Worm (Caenorhabditis elegans) whole organism, early embryonic: ENCODE measurements around the gene cat-1.

Source experiments
- B0310.2 ChIP-seq: sonication (generic microtip); optimal IDR thresholded peaks from 2 replicates; lab custom pipeline; 2016; ENCODE audit warnings: mild to moderate bottlenecking, missing genetic modification characterization, missing compliant biosample characterization
- F13C5.2 ChIP-seq: sonication (generic microtip); optimal IDR thresholded peaks from 2 replicates; lab custom pipeline; 2017; ENCODE audit warnings: mild to moderate bottlenecking, missing genetic modification characterization, inconsistent platforms, missing compliant biosample characterization
- aly-1 ChIP-seq: sonication (generic microtip); optimal IDR thresholded peaks from 2 replicates; lab custom pipeline; 2016; ENCODE audit warnings: missing genetic modification characterization, missing compliant biosample characterization
- ama-1 ChIP-seq: fragments of 150-350 bp; optimal IDR thresholded peaks from 2 replicates; lab custom pipeline; 2014
- ceh-13 ChIP-seq: fragments of 200-800 bp; sonication (Bioruptor generic); optimal IDR thresholded peaks from 2 replicates; lab custom pipeline; 2018; ENCODE audit warnings: mild to moderate bottlenecking, missing genetic modification characterization, missing compliant biosample characterization
- ceh-36 ChIP-seq: sonication (generic microtip); optimal IDR thresholded peaks from 2 replicates; lab custom pipeline; 2016; ENCODE audit warnings: missing genetic modification characterization, inconsistent platforms, missing compliant biosample characterization
- ets-7 ChIP-seq: sonication (generic microtip); optimal IDR thresholded peaks from 2 replicates; lab custom pipeline; 2016; ENCODE audit warnings: missing genotype, missing genetic modification characterization, missing compliant biosample characterization
- flt-1 ChIP-seq: fragments of 200-800 bp; sonication (Bioruptor generic); IDR thresholded peaks from 2 replicates; pipeline ENCODE4 v1.3.6; 2022; ENCODE audit warnings: missing genetic modification characterization, missing compliant biosample characterization
- hmbx-1 ChIP-seq: sonication (generic microtip); optimal IDR thresholded peaks from 2 replicates; lab custom pipeline; 2016; ENCODE audit warnings: mild to moderate bottlenecking, missing genetic modification characterization, missing compliant biosample characterization
- hmg-4 ChIP-seq: fragments of 200-800 bp; sonication (Bioruptor generic); optimal IDR thresholded peaks from 2 replicates; lab custom pipeline; 2018; ENCODE audit warnings: mild to moderate bottlenecking, missing genetic modification characterization, missing compliant biosample characterization
- hnd-1 ChIP-seq: sonication (generic microtip); optimal IDR thresholded peaks from 2 replicates; lab custom pipeline; 2016; ENCODE audit warnings: missing genetic modification characterization, missing compliant biosample characterization
- pes-1 ChIP-seq: fragments of 200-800 bp; sonication (Bioruptor generic); IDR thresholded peaks from 2 replicates; pipeline ENCODE4 v1.3.6; 2022; ENCODE audit warnings: missing genetic modification reagents, missing genetic modification characterization, missing compliant biosample characterization
- scrt-1 ChIP-seq: fragments of 200-800 bp; sonication (Bioruptor generic); IDR thresholded peaks from 2 replicates; pipeline ENCODE4 v1.3.6; 2022; ENCODE audit warnings: missing genetic modification characterization, missing compliant biosample characterization
- sea-1 ChIP-seq: fragments of 200-800 bp; sonication (Bioruptor generic); conservative IDR thresholded peaks from 2 replicates; pipeline ENCODE4 v1.3.6; 2022; ENCODE audit warnings: missing genetic modification characterization, missing compliant biosample characterization
- tbx-11 ChIP-seq: fragments of 200-800 bp; sonication (Bioruptor generic); IDR thresholded peaks from 2 replicates; pipeline ENCODE4 v1.3.6; 2022; ENCODE audit warnings: missing genetic modification characterization, missing compliant biosample characterization
- tbx-37 ChIP-seq: fragments of 200-800 bp; sonication (Bioruptor generic); conservative IDR thresholded peaks from 2 replicates; pipeline ENCODE4 v1.3.6; 2022; ENCODE audit warnings: missing genetic modification reagents, missing genetic modification characterization, missing compliant biosample characterization
- tra-4 ChIP-seq: sonication (generic microtip); optimal IDR thresholded peaks from 2 replicates; lab custom pipeline; 2017; ENCODE audit warnings: missing genetic modification characterization, missing compliant biosample characterization

cat-1 gene

ce11 chrX:5661179-5661578 lies 49.4 kb downstream of the cat-1 start:
- TF ChIP-seq ets-7 (tag; lab: Kevin White, UChicago) (no peak), sea-1 (GFP tag; lab: Robert Waterston, UW) (no peak), flt-1 (no peak), ceh-13 (GFP tag; lab: Kevin White, UChicago) (no peak), ama-1 (no peak), tbx-11 (GFP tag; lab: Robert Waterston, UW) (no peak), pes-1 (GFP tag; lab: Robert Waterston, UW) (no peak), F13C5.2 (tag; lab: Kevin White, UChicago) (no peak), hmg-4 (GFP tag; lab: Kevin White, UChicago) (no peak), tbx-37 (no peak), B0310.2 (no peak), scrt-1 (GFP tag; lab: Robert Waterston, UW) (no peak), aly-1 (tag; lab: Kevin White, UChicago) (no peak), hnd-1 (tag; lab: Kevin White, UChicago) (no peak), hmbx-1 (tag; lab: Kevin White, UChicago) (no peak), ceh-36 (tag; lab: Kevin White, UChicago) (no peak), tra-4 (no peak)

- TF ChIP-seq ama-1 (no peak), ceh-36 (tag; lab: Kevin White, UChicago) (no peak), tra-4 (no peak)
Measured at ce11 chrX:5659614-5660013, 50.9 kb downstream of the cat-1 start, which contains the start of gene T22B7.22. TSS of gene T22B7.22 (plus strand) at chrX:5659967.
